Worm (Caenorhabditis elegans) whole organism, young adult: Measurements from ENCODE around the gene T24D3.2.

ENCODE experiments used
- F22D6.2 ChIP-seq: sonication (generic microtip); optimal IDR thresholded peaks from 2 replicates; lab custom pipeline; 2016; ENCODE audit warnings: mild to moderate bottlenecking, missing genetic modification characterization, missing compliant biosample characterization
- F23B12.7 ChIP-seq: sonication (generic microtip); optimal IDR thresholded peaks from 2 replicates; lab custom pipeline; 2017; ENCODE audit warnings: missing genetic modification characterization, mild to moderate bottlenecking, missing compliant biosample characterization, antibody characterized with exemption, moderate library complexity; ENCODE audit not compliant: insufficient read depth
- F52B5.7 ChIP-seq: sonication (generic microtip); optimal IDR thresholded peaks from 2 replicates; lab custom pipeline; 2016; ENCODE audit warnings: mild to moderate bottlenecking, missing genetic modification characterization, missing compliant biosample characterization
- F55B11.4 ChIP-seq: sonication (generic microtip); optimal IDR thresholded peaks from 2 replicates; lab custom pipeline; 2016; ENCODE audit warnings: missing compliant biosample characterization, missing genetic modification characterization, borderline replicate concordance; ENCODE audit not compliant: insufficient read depth
- F57A8.1 ChIP-seq: fragments of 200-800 bp; sonication (Bioruptor generic); optimal IDR thresholded peaks from 2 replicates; lab custom pipeline; 2018; ENCODE audit warnings: mild to moderate bottlenecking, missing genetic modification characterization, moderate library complexity, missing compliant biosample characterization
- K11D2.4 ChIP-seq: fragments of 200-800 bp; sonication (Bioruptor generic); IDR thresholded peaks from 2 replicates; pipeline ENCODE4 v1.3.6; 2022; ENCODE audit warnings: missing genetic modification reagents, missing genetic modification characterization, missing compliant biosample characterization
- K12H6.12 ChIP-seq: fragments of 200-800 bp; sonication (Bioruptor generic); optimal IDR thresholded peaks from 2 replicates; lab custom pipeline; 2018; ENCODE audit warnings: mild to moderate bottlenecking, missing genetic modification characterization, missing compliant biosample characterization
- atf-7 ChIP-seq: sonication (generic microtip); optimal IDR thresholded peaks from 2 replicates; lab custom pipeline; 2017; ENCODE audit warnings: mild to moderate bottlenecking, missing genetic modification characterization, missing compliant biosample characterization
- attf-5 ChIP-seq: fragments of 200-800 bp; sonication (Bioruptor generic); optimal IDR thresholded peaks from 2 replicates; lab custom pipeline; 2018; ENCODE audit warnings: mild to moderate bottlenecking, missing genetic modification characterization, missing compliant biosample characterization
- attf-6 ChIP-seq: fragments of 200-800 bp; sonication (Bioruptor generic); IDR thresholded peaks from 2 replicates; pipeline ENCODE4 v1.3.6; 2022; ENCODE audit warnings: missing genetic modification reagents, missing genetic modification characterization, missing compliant biosample characterization
- cebp-1 ChIP-seq, 2 experiments: fragments of 200-800 bp in 1 of 2; sonication (Bioruptor generic) in 1 of 2; sonication (generic microtip) in 1 of 2; IDR thresholded peaks in 1 of 2; optimal IDR thresholded peaks in 1 of 2; 2 replicates each; pipeline versions ENCODE4 v1.3.6 to Lab custom; 2017 to 2022; ENCODE audit warnings: missing compliant biosample characterization in 2 of 2, missing genetic modification characterization in 2 of 2, mild to moderate bottlenecking in 1 of 2, missing genetic modification reagents in 1 of 2, moderate library complexity in 1 of 2
- cebp-2 ChIP-seq: fragments of 200-800 bp; sonication (Bioruptor generic); IDR thresholded peaks from 2 replicates; pipeline ENCODE4 v1.3.6; 2022; ENCODE audit warnings: missing genetic modification characterization, missing compliant biosample characterization
- ceh-27 ChIP-seq: fragments of 200-800 bp; sonication (Bioruptor generic); optimal IDR thresholded peaks from 2 replicates; lab custom pipeline; 2018; ENCODE audit warnings: mild to moderate bottlenecking, missing genetic modification characterization, moderate library complexity, missing compliant biosample characterization
- ceh-79 ChIP-seq: sonication (generic microtip); optimal IDR thresholded peaks from 2 replicates; lab custom pipeline; 2017; ENCODE audit warnings: mild to moderate bottlenecking, missing genetic modification characterization, missing compliant biosample characterization
- dox-1 ChIP-seq: fragments of 200-800 bp; sonication (Bioruptor generic); IDR thresholded peaks from 2 replicates; pipeline ENCODE4 v1.3.6; 2022; ENCODE audit warnings: missing genetic modification reagents, missing genetic modification characterization, missing compliant biosample characterization
- egl-18 ChIP-seq: fragments of 200-800 bp; sonication (Bioruptor generic); IDR thresholded peaks from 2 replicates; pipeline ENCODE4 v1.3.6; 2022; ENCODE audit warnings: missing genetic modification reagents, missing genetic modification characterization, missing compliant biosample characterization
- egl-44 ChIP-seq: fragments of 200-800 bp; sonication (Bioruptor generic); IDR thresholded peaks from 2 replicates; pipeline ENCODE4 v1.3.6; 2022; ENCODE audit warnings: missing genetic modification reagents, missing genetic modification characterization, missing compliant biosample characterization
- fkh-3 ChIP-seq: sonication (generic microtip); optimal IDR thresholded peaks from 2 replicates; lab custom pipeline; 2016; ENCODE audit warnings: mild to moderate bottlenecking, missing genetic modification characterization, missing compliant biosample characterization
- hmg-1.2 ChIP-seq: fragments of 200-800 bp; sonication (Bioruptor generic); IDR thresholded peaks from 2 replicates; pipeline ENCODE4 v1.3.6; 2022; ENCODE audit warnings: missing genetic modification reagents, missing genetic modification characterization, missing compliant biosample characterization
- let-526 ChIP-seq: fragments of 200-800 bp; sonication (Bioruptor generic); IDR thresholded peaks from 2 replicates; pipeline ENCODE4 v1.3.6; 2022; ENCODE audit warnings: missing genetic modification reagents, missing genetic modification characterization, missing compliant biosample characterization
- let-607 ChIP-seq, 2 experiments: fragments of 200-800 bp in 1 of 2; sonication (Bioruptor generic) in 1 of 2; sonication (generic microtip) in 1 of 2; optimal IDR thresholded peaks; 2 replicates each; lab custom pipeline; 2016 to 2018; ENCODE audit warnings: mild to moderate bottlenecking in 2 of 2, missing compliant biosample characterization in 2 of 2, missing genetic modification characterization in 2 of 2, moderate library complexity in 2 of 2, missing genotype in 1 of 2
- lin-26 ChIP-seq: fragments of 200-800 bp; sonication (Bioruptor generic); IDR thresholded peaks from 2 replicates; pipeline ENCODE4 v1.3.6; 2022; ENCODE audit warnings: missing genetic modification reagents, missing genetic modification characterization, missing compliant biosample characterization
- lin-35 ChIP-seq, 3 experiments: fragments of 150-350 bp in 2 of 3; sonication (generic microtip) in 1 of 3; optimal IDR thresholded peaks; 2 replicates each; lab custom pipeline; 2014 to 2018; ENCODE audit warnings: missing biosample characterization in 3 of 3, missing genetic modification characterization in 3 of 3, missing genetic modification reagents in 3 of 3
- lin-40 ChIP-seq: sonication (generic microtip); optimal IDR thresholded peaks from 2 replicates; lab custom pipeline; 2016; ENCODE audit warnings: missing genetic modification characterization, mild to moderate bottlenecking, missing compliant biosample characterization, missing genotype, missing genetic modification reagents
- lsl-1 ChIP-seq: fragments of 200-800 bp; sonication (Bioruptor generic); optimal IDR thresholded peaks from 2 replicates; lab custom pipeline; 2018; ENCODE audit warnings: mild to moderate bottlenecking, missing genetic modification characterization, moderate library complexity, missing compliant biosample characterization
- madf-10 ChIP-seq: sonication (generic microtip); optimal IDR thresholded peaks from 2 replicates; lab custom pipeline; 2016; ENCODE audit warnings: mild to moderate bottlenecking, missing genetic modification characterization, missing compliant biosample characterization
- madf-6 ChIP-seq: fragments of 200-800 bp; sonication (Bioruptor generic); IDR thresholded peaks from 2 replicates; pipeline ENCODE4 v1.3.6; 2022; ENCODE audit warnings: missing genetic modification reagents, missing genetic modification characterization, missing compliant biosample characterization
- mcd-1 ChIP-seq: fragments of 200-800 bp; sonication (Bioruptor generic); IDR thresholded peaks from 2 replicates; pipeline ENCODE4 v1.3.6; 2022; ENCODE audit warnings: missing genetic modification reagents, missing genetic modification characterization, missing compliant biosample characterization
- nhr-80 ChIP-seq: sonication (generic microtip); optimal IDR thresholded peaks from 2 replicates; lab custom pipeline; 2016; ENCODE audit warnings: missing genetic modification characterization, missing compliant biosample characterization
- sdz-38 ChIP-seq: sonication (generic microtip); optimal IDR thresholded peaks from 2 replicates; lab custom pipeline; 2016; ENCODE audit warnings: missing genotype, missing genetic modification characterization, missing compliant biosample characterization
- sea-2 ChIP-seq: fragments of 200-800 bp; sonication (Bioruptor generic); IDR thresholded peaks from 2 replicates; pipeline ENCODE4 v1.3.6; 2022; ENCODE audit warnings: missing genetic modification characterization, missing compliant biosample characterization
- snpc-3.4 ChIP-seq: sonication (generic microtip); optimal IDR thresholded peaks from 2 replicates; lab custom pipeline; 2017; ENCODE audit warnings: missing genetic modification characterization, mild to moderate bottlenecking, missing compliant biosample characterization, antibody characterized with exemption, moderate library complexity, missing genotype, missing genetic modification reagents
- tbp1 ChIP-seq: fragments of 200-800 bp; sonication (Bioruptor generic); optimal IDR thresholded peaks from 2 replicates; lab custom pipeline; 2018; ENCODE audit warnings: mild to moderate bottlenecking, missing genetic modification characterization, missing compliant biosample characterization
- unc-62 ChIP-seq: fragments of 150-350 bp; optimal IDR thresholded peaks from 2 replicates; lab custom pipeline; 2014; ENCODE audit warnings: missing biosample characterization, missing genetic modification reagents, missing genetic modification characterization
- zfh-2 ChIP-seq: fragments of 200-800 bp; sonication (Bioruptor generic); conservative IDR thresholded peaks from 2 replicates; pipeline ENCODE4 v1.3.6; 2022; ENCODE audit warnings: missing genetic modification reagents, missing genetic modification characterization, missing compliant biosample characterization
- ztf-18 ChIP-seq: sonication (generic microtip); optimal IDR thresholded peaks from 2 replicates; lab custom pipeline; 2016; ENCODE audit warnings: missing genotype, mild to moderate bottlenecking, missing genetic modification characterization, missing compliant biosample characterization
- ztf-28 ChIP-seq: fragments of 200-800 bp; sonication (Bioruptor generic); IDR thresholded peaks from 2 replicates; pipeline ENCODE4 v1.3.6; 2022; ENCODE audit warnings: missing genetic modification reagents, missing genetic modification characterization, missing compliant biosample characterization
- ztf-3 ChIP-seq: fragments of 200-800 bp; sonication (Bioruptor generic); optimal IDR thresholded peaks from 2 replicates; lab custom pipeline; 2018; ENCODE audit warnings: mild to moderate bottlenecking, missing genetic modification characterization, missing compliant biosample characterization
- ztf-6 ChIP-seq: fragments of 200-800 bp; sonication (Bioruptor generic); IDR thresholded peaks from 2 replicates; pipeline ENCODE4 v1.3.6; 2022; ENCODE audit warnings: missing genetic modification reagents, missing genetic modification characterization, missing compliant biosample characterization

The T24D3.2 gene

DNA sequence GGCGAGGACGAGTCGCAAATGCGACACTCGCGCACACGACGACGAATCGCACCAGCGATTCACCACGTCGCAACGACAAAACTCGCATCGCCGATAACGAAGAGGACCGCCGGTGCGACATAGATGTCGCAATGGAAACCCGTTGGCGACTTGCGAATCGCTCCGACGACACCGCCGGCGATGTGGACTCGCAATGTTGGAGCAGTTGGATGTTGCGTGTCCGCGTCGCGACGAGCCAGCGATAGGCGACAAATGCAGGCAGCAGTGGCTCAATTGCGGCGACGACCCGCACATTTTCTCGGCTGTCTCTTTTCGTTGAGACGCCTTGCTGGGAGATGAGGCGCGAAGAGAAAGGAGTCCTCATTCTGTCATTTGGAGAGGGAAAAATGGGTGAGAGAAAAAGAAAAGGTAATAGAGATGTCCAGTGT is 26.6 kb downstream of the T24D3.2 start (continued):
- TF ChIP-seq F23B12.7: peak; percentile 52
- peak; percentile 62 for TF ChIP-seq K12H6.12 (tag; lab: Kevin White, UChicago)
- TF ChIP-seq mcd-1 (GFP tag; lab: Robert Waterston, UW): peak; percentile 69
- peak; percentile 24 for TF ChIP-seq atf-7 (tag; lab: Kevin White, UChicago)
- no peak for TF ChIP-seq ztf-28
- TF ChIP-seq ztf-3: no peak
- TF ChIP-seq madf-10 (tag; lab: Kevin White, UChicago): peak; percentile 69
- no peak for TF ChIP-seq F57A8.1 (GFP tag; lab: Kevin White, UChicago)
- TF ChIP-seq let-607 (tag; optimal IDR thresholded peaks at IDR 0.05; lab: Kevin White, UChicago): peak; percentile 56 to 62
- TF ChIP-seq ceh-27 (GFP tag; lab: Kevin White, UChicago): peak; percentile 61
- TF ChIP-seq F22D6.2 (tag; lab: Kevin White, UChicago): no peak
- TF ChIP-seq egl-18 (GFP tag; lab: Robert Waterston, UW): 0 out of 2 replicates have a peak, but pooled peaks have one; percentile 3
- TF ChIP-seq zfh-2 (GFP tag; lab: Robert Waterston, UW): peak; percentile 97
- TF ChIP-seq cebp-2: no peak
- TF ChIP-seq F55B11.4 (tag; lab: Kevin White, UChicago): no peak
- TF ChIP-seq ztf-6 (GFP tag; lab: Robert Waterston, UW): 0 out of 2 replicates have a peak, but pooled peaks have one; percentile 15
- no peak for TF ChIP-seq attf-6 (GFP tag; lab: Robert Waterston, UW)
- peak in 1 of 3 experiments; percentile 24 for TF ChIP-seq lin-35 (GFP tag; optimal IDR thresholded peaks at IDR 0.05; lab: Kevin White, UChicago)
- 0 out of 2 replicates have a peak, but pooled peaks have one; percentile 16 for TF ChIP-seq madf-6 (GFP tag; lab: Robert Waterston, UW)
- peak; percentile 34; the same call in 1 of the 2 replicates for TF ChIP-seq hmg-1.2 (GFP tag; lab: Robert Waterston, UW)
- TF ChIP-seq K11D2.4 (GFP tag; lab: Robert Waterston, UW): peak; percentile 56
- no peak for TF ChIP-seq unc-62
- TF ChIP-seq ztf-18: peak; percentile 62
- TF ChIP-seq F52B5.7 (tag; lab: Kevin White, UChicago): no peak
- TF ChIP-seq ceh-79: peak; percentile 11
- TF ChIP-seq let-526 (GFP tag; lab: Robert Waterston, UW): no peak
- peak; percentile 12 for TF ChIP-seq fkh-3 (tag; lab: Kevin White, UChicago)
- TF ChIP-seq, all 124 proteins: peak for 37

ce11 chrX:12454290-12454795 is 28.8 kb downstream of the T24D3.2 start, which contains the start of the genes T18D3.9 and T18D3.1:
Gene T18D3.9 (minus strand): TSS chrX:12454457.
Gene T18D3.1 (plus strand): TSS chrX:12454745.
- TF ChIP-seq nhr-80 (tag; lab: Kevin White, UChicago): peak; percentile 52
- TF ChIP-seq lin-40 (tag; lab: Kevin White, UChicago): peak; percentile 17
- no peak for TF ChIP-seq cebp-1 (GFP tag; IDR thresholded peaks at IDR 0.05; lab: Robert Waterston, UW)
- TF ChIP-seq cebp-1 (tag; optimal IDR thresholded peaks at IDR 0.05; lab: Kevin White, UChicago): peak; percentile 28
- no peak for TF ChIP-seq sea-2 (GFP tag; lab: Robert Waterston, UW)
- TF ChIP-seq dox-1 (GFP tag; lab: Robert Waterston, UW): 0 out of 2 replicates have a peak, but pooled peaks have one; percentile 14
- TF ChIP-seq lsl-1: no peak
- no peak for TF ChIP-seq ztf-6 (GFP tag; lab: Robert Waterston, UW)
- TF ChIP-seq egl-44 (GFP tag; lab: Robert Waterston, UW): no peak
- TF ChIP-seq tbp1 (GFP tag; lab: Kevin White, UChicago): peak; percentile 16
- TF ChIP-seq mcd-1 (GFP tag; lab: Robert Waterston, UW): peak; percentile 84
- TF ChIP-seq attf-5 (GFP tag; lab: Kevin White, UChicago): peak; percentile 33
- TF ChIP-seq hmg-1.2 (GFP tag; lab: Robert Waterston, UW): peak; percentile 31; the same call in 1 of the 2 replicates
- no peak for TF ChIP-seq sdz-38 (tag; lab: Kevin White, UChicago)
- no peak for TF ChIP-seq ztf-3
- TF ChIP-seq lin-26 (GFP tag; lab: Robert Waterston, UW): no peak
- TF ChIP-seq F57A8.1 (GFP tag; lab: Kevin White, UChicago): no peak
- TF ChIP-seq snpc-3.4 (tag; lab: Kevin White, UChicago): no peak
- no peak for TF ChIP-seq K11D2.4 (GFP tag; lab: Robert Waterston, UW)
- TF ChIP-seq ztf-18: peak; percentile 45
- TF ChIP-seq, all 124 proteins: peak for 9
